Fruit fly (Drosophila melanogaster) whole organism, embryonic: ENCODE data around the gene CG31633.

Source experiments
- Atf-2 ChIP-seq: fragments of 200-800 bp; sonication (Bioruptor generic); optimal IDR thresholded peaks from 2 replicates; lab custom pipeline; 2016; ENCODE audit warnings: missing biosample characterization, missing genetic modification characterization
- Atf3 ChIP-seq: fragments of 200-800 bp; sonication (Bioruptor generic); optimal IDR thresholded peaks from 3 replicates; lab custom pipeline; 2016; ENCODE audit warnings: missing biosample characterization, missing genetic modification characterization
- Blimp-1 ChIP-seq: fragments of 200-800 bp; sonication (Bioruptor generic); optimal IDR thresholded peaks from 3 replicates; lab custom pipeline; 2018; ENCODE audit warnings: missing biosample characterization, missing genetic modification characterization, mild to moderate bottlenecking, moderate library complexity, missing genetic modification reagents
- CG10147 ChIP-seq: fragments of 200-800 bp; sonication (Bioruptor generic); optimal IDR thresholded peaks from 2 replicates; lab custom pipeline; 2019; ENCODE audit warnings: missing biosample characterization, mild to moderate bottlenecking, missing genetic modification characterization, moderate library complexity
- CG10267 ChIP-seq: fragments of 200-800 bp; sonication (Bioruptor generic); optimal IDR thresholded peaks from 2 replicates; lab custom pipeline; 2018; ENCODE audit warnings: missing biosample characterization, mild to moderate bottlenecking, missing genetic modification characterization, moderate library complexity
- CG11093 ChIP-seq: fragments of 200-800 bp; sonication (Bioruptor generic); IDR thresholded peaks from 3 replicates; pipeline ENCODE4 v1.3.6; 2022; ENCODE audit warnings: missing biosample characterization, missing genetic modification characterization
- CG12071 ChIP-seq: fragments of 200-800 bp; sonication (Bioruptor generic); optimal IDR thresholded peaks from 3 replicates; lab custom pipeline; 2018; ENCODE audit warnings: missing biosample characterization, mild to moderate bottlenecking, missing genetic modification characterization
- CG15011 ChIP-seq: fragments of 200-800 bp; sonication (Bioruptor generic); optimal IDR thresholded peaks from 3 replicates; lab custom pipeline; 2018; ENCODE audit warnings: missing biosample characterization, mild to moderate bottlenecking, missing genetic modification characterization
- CG17829 ChIP-seq: fragments of 200-800 bp; optimal IDR thresholded peaks from 2 replicates; lab custom pipeline; 2019; ENCODE audit warnings: missing biosample characterization, mild to moderate bottlenecking, missing genetic modification characterization, moderate library complexity
- CG2875 ChIP-seq: fragments of 200-800 bp; sonication (Bioruptor generic); optimal IDR thresholded peaks from 2 replicates; lab custom pipeline; 2017; ENCODE audit warnings: missing biosample characterization, mild to moderate bottlenecking, missing genetic modification characterization, missing genetic modification reagents
- CG30403 ChIP-seq: fragments of 200-800 bp; sonication (Bioruptor generic); optimal IDR thresholded peaks from 3 replicates; lab custom pipeline; 2016; ENCODE audit warnings: missing biosample characterization, missing genetic modification characterization
- CG31365 ChIP-seq: fragments of 200-800 bp; sonication (Bioruptor generic); optimal IDR thresholded peaks from 2 replicates; lab custom pipeline; 2018; ENCODE audit warnings: missing biosample characterization, mild to moderate bottlenecking, missing genetic modification characterization
- CG4730 ChIP-seq: fragments of 200-800 bp; sonication (Bioruptor generic); IDR thresholded peaks from 2 replicates; pipeline ENCODE4 v1.3.6; 2022; ENCODE audit warnings: missing biosample characterization, missing genetic modification characterization
- CG4820 ChIP-seq: fragments of 200-800 bp; sonication (Bioruptor generic); optimal IDR thresholded peaks from 3 replicates; lab custom pipeline; 2016; ENCODE audit warnings: missing biosample characterization, missing genetic modification characterization
- CG6254 ChIP-seq: fragments of 200-800 bp; sonication (Bioruptor generic); optimal IDR thresholded peaks from 3 replicates; lab custom pipeline; 2017; ENCODE audit warnings: mild to moderate bottlenecking, missing biosample characterization, missing genetic modification reagents, missing genetic modification characterization
- CG7963 ChIP-seq: fragments of 200-800 bp; sonication (Bioruptor generic); IDR thresholded peaks from 3 replicates; pipeline ENCODE4 v1.3.6; 2022; ENCODE audit warnings: missing biosample characterization, missing genetic modification characterization; ENCODE audit not compliant: partially characterized antibody
- CrebB ChIP-seq: fragments of 200-800 bp; sonication (Bioruptor generic); optimal IDR thresholded peaks from 3 replicates; lab custom pipeline; 2018; ENCODE audit warnings: missing biosample characterization, mild to moderate bottlenecking, missing genetic modification characterization
- Dll ChIP-seq: fragments of 200-800 bp; sonication (Bioruptor generic); IDR thresholded peaks from 4 replicates; pipeline ENCODE4 v1.3.6; 2022; ENCODE audit warnings: missing biosample characterization, missing genetic modification characterization; ENCODE audit not compliant: partially characterized antibody
- Drgx ChIP-seq: fragments of 200-800 bp; sonication (Bioruptor generic); IDR thresholded peaks from 2 replicates; pipeline ENCODE4 v1.3.6; 2022; ENCODE audit warnings: missing biosample characterization, missing genetic modification characterization
- E2f1 ChIP-seq: fragments of 200-800 bp; sonication (Bioruptor generic); IDR thresholded peaks from 2 replicates; pipeline ENCODE4 v1.3.6; 2022; ENCODE audit warnings: missing biosample characterization, missing genetic modification characterization
- Hsf ChIP-seq: fragments of 200-800 bp; sonication (Bioruptor generic); optimal IDR thresholded peaks from 3 replicates; lab custom pipeline; 2016; ENCODE audit warnings: missing biosample characterization, missing genetic modification characterization
- MTF-1 ChIP-seq: fragments of 200-800 bp; sonication (Bioruptor generic); optimal IDR thresholded peaks from 2 replicates; lab custom pipeline; 2018; ENCODE audit warnings: missing biosample characterization, mild to moderate bottlenecking, missing genetic modification characterization, borderline replicate concordance
- Mrtf ChIP-seq: fragments of 200-800 bp; sonication (Bioruptor generic); IDR thresholded peaks from 3 replicates; pipeline ENCODE4 v1.3.6; 2022; ENCODE audit warnings: missing biosample characterization, missing genetic modification characterization
- Neu2 ChIP-seq: fragments of 200-800 bp; sonication (Bioruptor generic); optimal IDR thresholded peaks from 3 replicates; lab custom pipeline; 2016; ENCODE audit warnings: missing biosample characterization, missing genetic modification characterization, borderline replicate concordance
- Six4 ChIP-seq: fragments of 200-800 bp; sonication (Bioruptor generic); optimal IDR thresholded peaks from 2 replicates; lab custom pipeline; 2016; ENCODE audit warnings: missing biosample characterization, missing genetic modification characterization
- Stat92E ChIP-seq, 3 experiments: fragments of >200 bp in 2 of 3; fragments of 200-800 bp in 1 of 3; sonication (Bioruptor generic) in 1 of 3; optimal IDR thresholded peaks; 2 replicates each; lab custom pipeline; 2017 to 2019; ENCODE audit warnings: missing biosample characterization in 3 of 3, missing genetic modification characterization in 3 of 3, mild to moderate bottlenecking in 1 of 3, moderate library complexity in 1 of 3
- bsh ChIP-seq, 2 experiments: fragments of 200-800 bp; sonication (Bioruptor generic); optimal IDR thresholded peaks; 2 replicates each; lab custom pipeline; 2017 to 2018; ENCODE audit warnings: mild to moderate bottlenecking in 2 of 2, missing biosample characterization in 2 of 2, missing genetic modification characterization in 2 of 2, moderate library complexity in 1 of 2
- crol ChIP-seq: fragments of 200-800 bp; sonication (Bioruptor generic); IDR thresholded peaks from 2 replicates; pipeline ENCODE4 v1.3.6; 2022; ENCODE audit warnings: missing biosample characterization, missing genetic modification characterization
- da ChIP-seq: fragments of 200-800 bp; sonication (Bioruptor generic); optimal IDR thresholded peaks from 2 replicates; lab custom pipeline; 2016; ENCODE audit warnings: missing biosample characterization, missing genetic modification characterization
- dmrt11E ChIP-seq: fragments of 200-800 bp; sonication (Bioruptor generic); optimal IDR thresholded peaks from 3 replicates; lab custom pipeline; 2018; ENCODE audit warnings: missing biosample characterization, mild to moderate bottlenecking, missing genetic modification characterization, moderate library complexity
- dpn ChIP-seq, 2 experiments: fragments of 200-800 bp; sonication (Bioruptor generic); optimal IDR thresholded peaks; 3 replicates each; lab custom pipeline; 2016; ENCODE audit warnings: missing biosample characterization in 2 of 2, missing genetic modification characterization in 2 of 2
- grn ChIP-seq: fragments of 200-800 bp; sonication (Bioruptor generic); optimal IDR thresholded peaks from 3 replicates; lab custom pipeline; 2017; ENCODE audit warnings: missing biosample characterization, missing genetic modification characterization
- gro ChIP-seq: fragments of 200-800 bp; sonication (Bioruptor generic); optimal IDR thresholded peaks from 2 replicates; lab custom pipeline; 2016; ENCODE audit warnings: missing biosample characterization, missing genetic modification characterization
- hb ChIP-seq: fragments of 200-800 bp; sonication (Bioruptor generic); IDR thresholded peaks from 3 replicates; pipeline ENCODE4 v1.3.6; 2022; ENCODE audit warnings: missing biosample characterization, missing genetic modification characterization; ENCODE audit not compliant: partially characterized antibody
- hbn ChIP-seq: fragments of 200-800 bp; sonication (Bioruptor generic); IDR thresholded peaks from 2 replicates; pipeline ENCODE4 v1.3.6; 2022; ENCODE audit warnings: missing biosample characterization, missing genetic modification characterization; ENCODE audit not compliant: partially characterized antibody
- klu ChIP-seq: fragments of 200-800 bp; sonication (Bioruptor generic); IDR thresholded peaks from 2 replicates; pipeline ENCODE4 v1.3.6; 2022; ENCODE audit warnings: missing biosample characterization, missing genetic modification characterization
- lilli ChIP-seq: fragments of 200-800 bp; sonication (Bioruptor generic); optimal IDR thresholded peaks from 3 replicates; lab custom pipeline; 2016; ENCODE audit warnings: missing biosample characterization, missing genetic modification characterization
- mam ChIP-seq: fragments of 200-800 bp; sonication (Bioruptor generic); optimal IDR thresholded peaks from 3 replicates; lab custom pipeline; 2016; ENCODE audit warnings: missing biosample characterization, missing genetic modification characterization
- nerfin-2 ChIP-seq: fragments of 200-800 bp; sonication (Bioruptor generic); IDR thresholded peaks from 2 replicates; pipeline ENCODE4 v1.3.6; 2022; ENCODE audit warnings: missing biosample characterization, missing genetic modification characterization; ENCODE audit not compliant: partially characterized antibody
- oc ChIP-seq: fragments of 200-800 bp; sonication (Bioruptor generic); optimal IDR thresholded peaks from 2 replicates; lab custom pipeline; 2018; ENCODE audit warnings: missing biosample characterization, mild to moderate bottlenecking, missing genetic modification characterization, moderate library complexity
- onecut ChIP-seq: fragments of 200-800 bp; sonication (Bioruptor generic); IDR thresholded peaks from 2 replicates; pipeline ENCODE4 v1.3.6; 2022; ENCODE audit warnings: missing biosample characterization, missing genetic modification characterization
- org-1 ChIP-seq: fragments of 200-800 bp; sonication (Bioruptor generic); optimal IDR thresholded peaks from 2 replicates; lab custom pipeline; 2017; ENCODE audit warnings: missing biosample characterization, missing genetic modification characterization
- p53 ChIP-seq: fragments of 200-800 bp; sonication (Bioruptor generic); optimal IDR thresholded peaks from 2 replicates; lab custom pipeline; 2016; ENCODE audit warnings: missing biosample characterization, missing genetic modification characterization
- pb ChIP-seq: fragments of 200-800 bp; sonication (Bioruptor generic); optimal IDR thresholded peaks from 3 replicates; lab custom pipeline; 2016; ENCODE audit warnings: missing biosample characterization, missing genetic modification characterization
- phol ChIP-seq: fragments of 200-800 bp; sonication (Bioruptor generic); optimal IDR thresholded peaks from 3 replicates; lab custom pipeline; 2018; ENCODE audit warnings: missing biosample characterization, mild to moderate bottlenecking, missing genetic modification characterization, moderate library complexity
- ro ChIP-seq: fragments of 200-800 bp; sonication (Bioruptor generic); IDR thresholded peaks from 2 replicates; pipeline ENCODE4 v1.3.6; 2022; ENCODE audit warnings: missing biosample characterization, missing genetic modification characterization
- sima ChIP-seq: fragments of 200-800 bp; sonication (Bioruptor generic); optimal IDR thresholded peaks from 2 replicates; lab custom pipeline; 2016; ENCODE audit warnings: missing biosample characterization, missing genetic modification characterization
- slou ChIP-seq: fragments of 200-800 bp; sonication (Bioruptor generic); optimal IDR thresholded peaks from 3 replicates; lab custom pipeline; 2016; ENCODE audit warnings: missing biosample characterization, missing genetic modification characterization
- unc-4 ChIP-seq: fragments of 200-800 bp; sonication (Bioruptor generic); IDR thresholded peaks from 2 replicates; pipeline ENCODE4 v1.3.6; 2022; ENCODE audit warnings: missing biosample characterization, missing genetic modification characterization; ENCODE audit not compliant: partially characterized antibody

The CG31633 gene

dm6 chr2L:6698387-6698786 lies 42.3 kb upstream of the CG31633 start (continued):
- TF ChIP-seq crol (no peak), CrebB (tag; lab: Kevin White, UChicago) (no peak), CG4730 (GFP tag; lab: Robert Waterston, UW) (0 out of 2 replicates have a peak, but pooled peaks have one; percentile 42), ro (GFP tag; lab: Robert Waterston, UW) (no peak), MTF-1 (GFP tag; lab: Kevin White, UChicago) (no peak), org-1 (GFP tag; lab: Kevin White, UChicago) (no peak), Mrtf (GFP tag; lab: Robert Waterston, UW) (peak; percentile 62; the same call in 1 of the 3 replicates), hbn (GFP tag; lab: Robert Waterston, UW) (no peak), hb (GFP tag; lab: Robert Waterston, UW) (no peak), Neu2 (GFP tag; lab: Kevin White, UChicago) (no peak), E2f1 (peak; percentile 63), gro (no peak), unc-4 (GFP tag; lab: Robert Waterston, UW) (no peak), klu (GFP tag; lab: Robert Waterston, UW) (no peak), bsh (GFP tag; optimal IDR thresholded peaks at IDR 0.05; lab: Kevin White, UChicago) (peak in 1 of 2 experiments; percentile 52), CG2875 (GFP tag; lab: Kevin White, UChicago) (no peak), Atf-2 (GFP tag; lab: Kevin White, UChicago) (no peak), Dll (GFP tag; lab: Robert Waterston, UW) (no peak), da (no peak), sima (GFP tag; lab: Kevin White, UChicago) (no peak), CG30403 (GFP tag; lab: Kevin White, UChicago) (peak; percentile 49), lilli (GFP tag; lab: Kevin White, UChicago) (peak; percentile 44), mam (peak; percentile 9), nerfin-2 (GFP tag; lab: Robert Waterston, UW) (no peak), slou (GFP tag; lab: Kevin White, UChicago) (no peak), Atf3 (peak; percentile 6), CG10267 (tag; lab: Kevin White, UChicago) (peak; percentile 18), CG7963 (no peak), pb (GFP tag; lab: Kevin White, UChicago) (no peak), dmrt11E (tag; lab: Kevin White, UChicago) (peak; percentile 46), CG11093 (GFP tag; lab: Robert Waterston, UW) (peak; percentile 57; the same call in 1 of the 3 replicates), CG17829 (peak; percentile 46), CG31365 (tag; lab: Kevin White, UChicago) (no peak)

- no peak for TF ChIP-seq p53
- peak in 1 of 3 experiments; percentile 79 for TF ChIP-seq Stat92E (GFP tag; optimal IDR thresholded peaks at IDR 0.05; lab: Kevin White, UChicago)
- peak; percentile 94 for TF ChIP-seq grn (GFP tag; lab: Kevin White, UChicago)
- TF ChIP-seq oc (tag; lab: Kevin White, UChicago) = peak; percentile 43
Measured at dm6 chr2L:6696229-6696628, 40.1 kb upstream of the CG31633 start.

dm6 chr2L:6693794-6694254 lies 37.7 kb upstream of the CG31633 start:
- TF ChIP-seq Hsf = peak; percentile 21
- TF ChIP-seq CG12071 (GFP tag; lab: Kevin White, UChicago) = no peak
- TF ChIP-seq dpn (GFP tag; optimal IDR thresholded peaks at IDR 0.05; lab: Kevin White, UChicago) = peak in 1 of 2 experiments; percentile 13
- peak; percentile 31 for TF ChIP-seq CG6254 (GFP tag; lab: Kevin White, UChicago)
- TF ChIP-seq CG10147 = peak; percentile 34
- peak; percentile 41 for TF ChIP-seq Six4 (GFP tag; lab: Kevin White, UChicago)
- peak; percentile 29 for TF ChIP-seq Blimp-1 (GFP tag; lab: Kevin White, UChicago)
- TF ChIP-seq onecut (GFP tag; lab: Robert Waterston, UW) = 0 out of 2 replicates have a peak, but pooled peaks have one; percentile 21
- 0 out of 2 replicates have a peak, but pooled peaks have one; percentile 9 for TF ChIP-seq Drgx (GFP tag; lab: Robert Waterston, UW)
- TF ChIP-seq CG4820 = peak; percentile 91
- TF ChIP-seq phol (tag; lab: Kevin White, UChicago) = peak; percentile 73
- peak; percentile 19 for TF ChIP-seq CG15011 (GFP tag; lab: Kevin White, UChicago)
